Worm (Caenorhabditis elegans) whole organism, L4/young adult: Measurements from ENCODE around the gene epg-6.

Source experiments
- W03F9.2 ChIP-seq: fragments of 150-350 bp; optimal IDR thresholded peaks from 2 replicates; lab custom pipeline; 2014; ENCODE audit warnings: missing biosample characterization, missing genetic modification characterization
- him-1 ChIP-seq: sonication (generic microtip); optimal IDR thresholded peaks from 2 replicates; lab custom pipeline; 2016; ENCODE audit warnings: missing genotype, missing genetic modification reagents, missing genetic modification characterization, missing compliant biosample characterization

DNA sequence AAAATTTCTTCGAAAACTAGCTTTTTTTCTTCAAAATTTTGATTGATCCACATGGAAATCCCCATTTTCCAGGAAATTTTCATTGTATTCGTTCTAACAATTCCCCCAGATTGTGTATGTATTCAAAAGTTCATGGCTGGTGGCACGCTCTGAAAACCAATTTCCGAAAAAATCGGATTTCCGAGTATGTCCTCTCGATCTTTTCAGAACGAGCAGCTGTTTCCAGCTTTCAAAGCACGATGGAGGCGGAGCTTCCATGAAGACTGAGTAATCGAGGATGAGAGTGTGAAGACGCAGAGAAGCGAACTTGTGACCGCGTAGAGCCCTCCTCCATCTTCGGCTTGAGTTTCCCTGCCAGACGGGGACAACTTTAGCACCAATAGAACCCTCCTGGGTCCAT lies 4.3 kb upstream of the epg-6 start:
- TF ChIP-seq W03F9.2 (tag; lab: Kevin White, UChicago) (no peak), him-1 (no peak)
